Fruit fly (Drosophila melanogaster) ovary, adult (tissue): ENCODE data around the gene CG13856.

ENCODE experiments used
- CG17801 ChIP-seq: fragments of 200-800 bp; optimal IDR thresholded peaks from 2 replicates; lab custom pipeline; 2019; ENCODE audit warnings: missing biosample characterization, mild to moderate bottlenecking, missing genetic modification characterization, moderate library complexity; ENCODE audit not compliant: partially characterized antibody

Gene CG13856

DNA sequence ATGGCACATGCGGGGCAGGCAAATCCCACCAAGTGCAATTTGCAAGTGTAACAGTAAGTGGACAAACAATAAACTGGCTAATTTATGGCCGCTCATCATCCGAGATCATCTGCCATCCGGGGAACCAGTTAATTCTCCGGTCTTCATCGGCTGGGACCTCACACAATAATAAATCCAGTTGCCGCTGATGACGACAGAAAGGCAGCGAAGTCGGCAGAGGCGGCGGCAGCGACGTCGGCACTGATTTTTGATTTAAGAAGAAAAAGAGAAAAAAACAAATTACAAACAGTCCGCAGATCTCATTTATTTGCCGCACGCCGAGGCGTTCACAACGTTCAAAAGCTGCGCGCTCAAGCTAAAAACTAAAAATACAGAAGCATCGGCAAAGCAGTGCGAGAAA is at the start of gene CG13856:
Gene CG13856 (plus strand): TSS at position 301 of the 400 bp plus-strand sequence.
- no peak for TF ChIP-seq CG17801 (GFP tag; lab: Kevin White, UChicago)

DNA sequence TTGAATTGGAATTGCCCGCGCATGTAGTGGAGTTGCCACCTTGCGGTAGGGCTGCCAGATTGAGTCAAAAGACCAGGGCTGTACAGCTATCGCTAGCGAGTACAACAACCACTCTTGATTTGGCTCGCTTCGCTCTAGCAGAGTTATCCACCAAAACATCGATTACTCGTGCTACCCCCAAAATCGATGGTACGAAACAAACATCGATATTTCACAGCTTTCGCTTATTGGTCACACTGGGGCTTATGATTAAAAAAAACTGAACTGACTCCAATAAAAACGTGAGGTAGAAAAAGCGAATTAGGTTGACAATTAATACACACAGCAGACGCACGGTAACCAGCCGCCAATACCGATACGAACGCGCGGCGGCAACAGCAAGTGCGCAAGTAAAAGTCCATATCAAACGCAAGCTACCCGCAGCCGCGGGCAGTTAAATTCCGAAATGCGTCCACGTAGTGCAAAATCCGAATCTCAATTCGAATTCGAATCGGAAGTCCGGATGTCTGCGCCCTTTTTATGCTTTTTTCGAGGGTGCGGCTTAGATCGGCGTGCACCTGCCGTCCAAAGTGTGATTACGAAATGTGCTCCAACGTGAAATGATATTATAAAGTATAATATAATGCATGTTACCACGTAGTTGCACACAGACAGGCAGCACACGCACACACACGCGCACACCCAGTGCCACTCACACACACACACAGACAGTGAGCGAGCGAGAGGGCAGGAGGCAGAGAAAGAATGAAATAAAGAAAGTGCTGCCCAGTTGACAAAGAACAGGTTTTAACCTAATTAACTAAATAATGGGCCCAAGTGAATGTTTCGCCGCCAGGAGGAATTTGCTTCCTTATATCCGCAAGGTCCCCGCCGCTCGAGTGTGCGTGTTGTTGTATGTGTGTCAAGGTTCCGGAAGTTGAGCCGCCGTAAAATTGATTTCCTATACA is 45.7 kb upstream of the CG13856 start, which contains the start of gene Sar1:
Gene Sar1 (plus strand): TSS at position 222 of the 947 bp plus-strand sequence.
- peak; percentile 14 for TF ChIP-seq CG17801 (GFP tag; lab: Kevin White, UChicago)

DNA sequence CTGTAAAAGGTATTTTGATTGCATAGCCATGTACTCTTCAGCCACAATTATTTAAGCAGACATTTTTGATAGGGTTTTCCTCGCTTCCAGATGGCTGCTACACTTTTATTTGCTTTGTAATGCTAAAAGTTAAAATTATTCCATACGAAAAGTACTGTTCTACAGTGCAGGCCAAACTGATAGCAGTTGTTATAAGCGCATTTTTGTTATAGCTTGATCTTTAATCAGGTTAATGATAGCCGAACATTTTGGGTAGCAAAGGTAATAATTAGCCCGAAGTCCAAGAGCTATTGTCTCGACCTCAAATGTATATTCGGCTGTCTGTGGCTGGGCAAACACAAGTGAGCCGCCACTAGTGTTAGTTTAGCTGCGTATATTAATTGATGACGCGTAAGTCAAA is 44.5 kb upstream of the CG13856 start:
- no peak for TF ChIP-seq CG17801 (GFP tag; lab: Kevin White, UChicago)

DNA sequence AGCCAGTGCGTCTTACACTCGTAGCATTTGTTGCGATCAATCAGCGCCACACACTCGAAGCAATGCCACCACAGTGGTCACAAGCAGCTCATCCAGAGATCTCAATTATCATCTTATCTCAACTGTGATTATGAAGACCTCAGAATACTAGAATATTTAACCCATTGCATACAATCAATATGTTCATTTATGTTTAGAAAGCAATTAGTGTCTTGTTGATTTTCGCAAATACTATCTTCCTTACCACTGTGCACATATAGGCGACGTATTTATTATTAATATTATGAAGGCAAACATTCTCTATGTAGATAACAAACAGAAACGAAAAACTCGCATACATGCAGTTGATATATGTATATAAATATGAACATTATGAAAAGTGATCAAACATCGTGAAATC is 43.6 kb upstream of the CG13856 start:
- TF ChIP-seq CG17801 (GFP tag; lab: Kevin White, UChicago), result no peak

DNA sequence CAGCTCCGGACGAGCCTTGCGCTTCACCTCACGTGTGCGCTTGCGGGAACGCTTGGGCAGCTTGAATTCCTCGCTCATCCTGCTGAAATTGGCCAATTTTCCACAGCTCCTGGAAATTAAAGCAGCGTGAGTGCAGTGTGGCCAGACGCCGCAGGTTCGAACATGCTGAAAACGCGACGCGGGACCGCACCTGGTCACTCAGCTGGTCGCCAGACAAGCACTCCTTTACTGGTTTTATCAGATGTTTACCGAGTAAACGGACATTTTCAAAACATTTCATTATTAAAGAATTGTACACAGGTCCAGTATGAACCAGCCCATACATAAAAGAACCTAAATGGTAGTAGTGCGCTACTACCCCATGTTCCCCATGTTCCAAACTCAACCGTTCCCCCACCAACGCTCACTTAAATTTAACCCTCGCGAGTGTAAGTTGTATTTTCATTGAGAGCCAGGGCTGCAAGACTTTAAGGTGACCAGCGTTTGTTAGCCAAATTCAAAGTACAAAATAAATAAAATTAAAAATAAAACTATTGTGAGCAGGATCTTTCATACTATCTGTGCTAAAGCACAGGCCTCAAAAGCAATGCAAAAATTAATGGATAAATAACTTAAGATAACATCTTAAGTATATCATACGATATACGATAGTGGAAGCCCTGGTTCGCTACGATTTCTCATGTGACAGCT is 40.1 kb upstream of the CG13856 start, which contains the start of the genes JMJD6, CG7071 and Muted:
Gene JMJD6 (minus strand): TSS at position 154 of the 690 bp plus-strand sequence.
Gene CG7071 (plus strand): TSS at position 403 of the 690 bp plus-strand sequence.
Gene Muted (plus strand): TSS at position 403 of the 690 bp plus-strand sequence.
- peak; percentile 82 for TF ChIP-seq CG17801 (GFP tag; lab: Kevin White, UChicago)

DNA sequence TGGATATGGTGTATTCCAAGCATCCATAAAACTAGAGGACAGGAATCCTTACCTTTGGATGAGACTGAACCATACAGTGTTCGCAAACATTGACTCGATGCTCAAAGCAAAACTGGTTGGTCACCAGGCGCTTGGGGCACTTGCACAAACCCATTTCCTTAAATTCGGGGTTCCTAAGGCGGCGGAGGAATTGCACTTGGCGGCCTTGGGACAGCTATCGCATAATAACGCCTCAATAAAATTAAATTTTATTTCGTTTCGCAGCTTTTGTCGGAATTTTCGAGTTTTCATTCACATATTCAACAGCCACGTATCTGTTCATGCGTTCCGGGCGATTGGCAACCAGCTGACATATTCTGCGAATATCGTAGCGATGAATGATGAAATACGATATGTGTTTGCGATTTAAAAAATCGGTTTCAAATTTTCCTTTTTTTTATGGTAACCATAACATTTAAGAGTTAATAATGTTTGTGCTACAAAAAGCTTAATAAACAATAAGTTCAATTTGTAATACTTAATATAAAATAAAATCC is 36.7 kb upstream of the CG13856 start, which contains the start of gene CG5382:
Gene CG5382 (minus strand): TSS at position 324 of the 536 bp plus-strand sequence.
- TF ChIP-seq CG17801 (GFP tag; lab: Kevin White, UChicago), result peak; percentile 26

DNA sequence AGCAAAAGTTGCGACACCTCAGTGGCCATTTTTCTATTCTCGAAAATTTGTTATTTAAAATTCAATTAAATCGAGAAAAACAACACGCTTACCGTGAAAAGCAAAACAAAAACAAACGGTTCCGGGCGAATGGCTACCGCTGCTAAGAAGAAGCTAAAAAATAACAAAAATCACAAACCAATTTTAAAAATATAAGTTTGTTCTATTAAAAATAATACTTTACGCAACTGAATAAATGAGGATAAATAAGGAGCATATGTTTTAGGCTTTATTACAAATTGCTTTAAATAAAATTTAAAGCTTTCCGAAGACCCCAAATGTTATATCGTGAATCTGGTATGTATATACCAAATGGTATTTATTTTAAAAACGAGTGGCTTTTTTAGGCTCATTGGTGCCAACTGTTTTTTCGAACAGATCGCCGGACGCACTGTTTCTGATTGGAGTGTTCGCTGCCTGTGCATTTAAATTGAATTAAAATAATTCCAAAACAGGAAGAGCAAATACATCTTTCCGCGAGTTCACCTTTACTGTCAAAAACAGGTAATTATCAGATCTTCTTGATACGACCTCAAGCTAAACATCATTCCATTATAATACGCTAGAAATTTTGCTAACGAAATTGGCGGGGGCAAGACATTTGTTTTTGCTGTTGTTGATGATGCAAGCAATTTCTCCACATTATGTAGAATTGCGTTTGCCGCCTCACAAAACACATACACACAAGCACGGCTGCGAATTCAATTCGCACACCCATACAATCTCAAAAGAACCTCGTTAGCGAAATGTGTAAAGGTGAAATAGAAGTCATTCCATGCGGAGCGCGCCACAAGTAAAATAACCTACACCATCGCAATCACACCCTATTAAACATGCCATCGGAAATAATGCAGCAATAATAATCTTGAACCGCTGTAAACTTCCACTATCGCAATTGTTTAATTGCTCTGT is 35.1 kb upstream of the CG13856 start, which contains the start of the genes Polr3F and PyK:
Gene Polr3F (minus strand): TSS at position 248 of the 951 bp plus-strand sequence.
Gene PyK (plus strand): TSS at position 411 of the 951 bp plus-strand sequence.
- peak; percentile 87 for TF ChIP-seq CG17801 (GFP tag; lab: Kevin White, UChicago)

DNA sequence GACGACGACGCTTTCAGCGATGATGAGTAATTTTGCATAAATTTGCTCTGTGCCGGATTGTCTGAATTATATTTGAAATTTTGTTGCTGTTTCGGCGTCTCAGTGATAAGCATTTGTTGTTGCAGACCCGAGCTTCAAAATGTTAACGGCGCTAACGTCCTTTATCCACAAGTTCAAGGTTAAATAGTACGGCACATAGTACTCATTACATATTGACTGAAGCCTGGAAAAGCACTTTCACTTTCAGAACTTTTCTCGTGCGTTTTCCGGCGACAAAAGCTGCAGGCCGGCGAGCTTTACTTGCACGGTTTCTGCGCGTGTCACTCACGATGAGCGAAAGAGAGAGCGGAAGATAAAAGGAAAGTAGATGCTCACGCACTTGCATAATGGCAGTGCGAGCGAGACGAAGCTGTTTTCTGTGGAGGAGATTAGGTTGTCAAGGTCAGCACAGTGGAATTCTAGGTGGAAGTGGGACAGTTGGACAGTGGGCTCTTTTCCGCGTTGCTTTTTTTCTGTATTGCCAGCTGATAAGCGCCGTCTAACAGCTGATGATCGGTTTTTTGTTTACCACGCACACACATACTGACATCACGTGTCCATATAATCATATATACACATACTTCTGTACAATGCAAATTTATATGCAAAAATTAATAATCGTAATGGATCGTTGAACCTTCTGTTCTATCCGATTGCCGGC is 34.2 kb upstream of the CG13856 start:
- TF ChIP-seq CG17801 (GFP tag; lab: Kevin White, UChicago), result no peak

DNA sequence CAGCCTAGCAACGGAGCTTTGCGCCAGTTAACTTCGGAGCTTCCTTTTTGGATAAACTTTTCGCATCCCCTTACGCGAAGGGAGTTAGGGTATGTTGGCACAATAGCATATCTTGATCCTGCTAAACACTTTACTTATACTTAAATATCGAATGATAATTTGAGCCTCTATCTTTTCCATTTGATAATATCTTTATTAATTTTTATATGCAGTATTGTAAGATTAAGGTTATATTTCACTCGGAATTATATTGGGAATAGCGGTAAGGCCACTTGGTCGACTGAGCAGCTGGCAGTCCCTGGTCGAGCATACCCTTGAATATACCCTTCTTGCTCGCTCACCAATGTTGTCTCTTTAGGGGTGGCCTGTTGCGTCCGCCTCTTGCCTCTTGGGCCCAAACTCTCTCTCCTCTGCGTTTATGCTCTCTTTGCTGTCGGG is 33.7 kb upstream of the CG13856 start:
- no peak for TF ChIP-seq CG17801 (GFP tag; lab: Kevin White, UChicago)

DNA sequence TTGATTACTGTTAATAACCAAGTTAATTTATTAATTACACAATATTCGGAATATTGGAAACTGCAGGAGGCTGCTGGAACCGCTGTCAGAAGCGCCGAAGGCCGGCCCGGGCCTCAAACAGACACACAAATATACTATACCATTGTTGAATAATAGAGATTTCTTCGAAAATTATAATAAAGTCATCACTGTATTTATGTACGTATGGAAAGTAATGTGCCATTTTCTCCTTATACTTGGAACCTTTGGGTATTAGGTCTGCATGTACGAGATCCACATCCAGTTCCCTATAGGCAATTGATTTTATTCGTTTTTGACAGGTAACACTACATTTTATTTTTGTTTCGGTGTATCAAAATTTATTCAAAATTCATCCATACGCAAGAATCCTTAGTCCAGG is 29.9 kb upstream of the CG13856 start, which contains the start of gene CG7069:
Gene CG7069 (plus strand): TSS at position 301 of the 400 bp plus-strand sequence.
- TF ChIP-seq CG17801 (GFP tag; lab: Kevin White, UChicago), result no peak

DNA sequence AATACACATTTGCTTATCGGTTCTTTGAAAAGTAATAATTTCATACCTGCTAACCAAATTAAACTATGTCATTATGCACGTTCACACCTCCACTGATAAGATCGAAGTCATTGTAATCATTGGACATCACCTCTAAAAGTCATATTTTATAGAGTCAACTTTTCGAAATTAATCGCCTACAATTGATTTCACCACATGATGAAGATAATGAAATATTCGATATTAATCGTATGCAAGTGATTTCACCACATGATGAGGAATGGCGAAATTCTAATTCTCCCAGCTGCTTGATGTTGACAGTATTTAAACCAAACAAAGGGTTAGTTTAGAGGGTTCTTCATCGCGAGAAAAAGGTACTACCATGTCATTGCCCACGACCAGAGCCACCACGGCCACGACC is 26.8 kb upstream of the CG13856 start, which contains the start of gene CG18596:
Gene CG18596 (plus strand): TSS at position 250 of the 400 bp plus-strand sequence.
- TF ChIP-seq CG17801 (GFP tag; lab: Kevin White, UChicago), result peak; percentile 44

DNA sequence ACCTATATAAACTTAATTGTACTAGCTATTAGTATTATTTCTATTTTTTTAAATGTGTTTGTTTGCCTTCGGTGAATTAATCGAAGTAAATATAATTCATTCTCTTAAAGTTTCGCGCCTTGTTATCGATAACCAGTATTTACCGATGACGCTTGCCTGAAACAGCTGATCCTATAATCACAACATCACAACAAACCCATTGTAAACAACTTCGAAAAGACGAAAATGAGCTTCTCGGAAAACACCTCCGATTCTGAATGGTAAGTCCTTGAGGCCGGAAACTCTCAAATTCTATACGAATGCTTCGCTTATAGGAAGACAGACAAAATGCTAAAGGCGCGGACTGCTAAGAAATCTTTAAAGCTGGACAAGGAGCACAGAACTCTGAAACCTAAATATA is 22.5 kb upstream of the CG13856 start, which contains the start of gene CG34149:
Gene CG34149 (plus strand): TSS at position 187 of the 400 bp plus-strand sequence.
- no peak for TF ChIP-seq CG17801 (GFP tag; lab: Kevin White, UChicago)

DNA sequence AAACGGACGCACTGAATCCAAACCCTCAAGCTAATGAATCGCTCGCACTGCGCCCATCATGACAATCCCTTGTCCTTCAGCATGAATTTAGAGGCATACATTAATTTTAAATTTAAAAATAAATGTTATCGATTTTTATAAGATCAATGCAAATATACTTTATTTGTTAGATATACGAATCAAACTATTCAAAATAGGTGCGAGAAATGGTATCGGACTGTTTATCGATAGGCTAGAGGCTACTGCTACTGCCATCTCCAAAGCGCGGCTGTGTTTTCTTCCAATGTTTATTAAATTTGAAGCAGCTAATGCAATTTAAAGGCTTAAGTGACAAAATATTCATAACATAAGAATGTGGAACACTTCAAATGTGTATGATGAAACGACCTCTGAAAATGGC is 21.4 kb upstream of the CG13856 start, which contains the start of gene CG43342:
Gene CG43342 (plus strand): TSS at position 264 of the 400 bp plus-strand sequence.
- TF ChIP-seq CG17801 (GFP tag; lab: Kevin White, UChicago), result no peak
